Worm (Caenorhabditis elegans) whole organism, young adult: ENCODE data around the gene mans-4.
A peak's percentile ranks its signal among the peaks of the same experiment; 100 is the strongest.

Experiments
- B0336.3 ChIP-seq: fragments of 200-800 bp; sonication (Bioruptor generic); IDR thresholded peaks from 2 replicates; pipeline ENCODE4 v1.3.6; 2022; ENCODE audit warnings: missing genetic modification characterization, missing compliant biosample characterization
- C17E4.6 ChIP-seq: fragments of 200-800 bp; sonication (Bioruptor generic); IDR thresholded peaks from 2 replicates; pipeline ENCODE4 v1.3.6; 2022; ENCODE audit warnings: missing genetic modification reagents, missing genetic modification characterization, missing compliant biosample characterization
- F39B2.1 ChIP-seq: fragments of 200-800 bp; sonication (Bioruptor generic); IDR thresholded peaks from 2 replicates; pipeline ENCODE4 v1.3.6; 2022; ENCODE audit warnings: missing genetic modification reagents, missing genetic modification characterization, missing compliant biosample characterization
- F55B11.4 ChIP-seq: sonication (generic microtip); optimal IDR thresholded peaks from 2 replicates; lab custom pipeline; 2016; ENCODE audit warnings: missing compliant biosample characterization, missing genetic modification characterization, borderline replicate concordance; ENCODE audit not compliant: insufficient read depth
- T07F8.4 ChIP-seq: sonication (generic microtip); optimal IDR thresholded peaks from 2 replicates; lab custom pipeline; 2016; ENCODE audit warnings: mild to moderate bottlenecking, missing genetic modification characterization, moderate library complexity, missing compliant biosample characterization
- Y53G8AR.9 ChIP-seq: fragments of 200-800 bp; sonication (Bioruptor generic); conservative IDR thresholded peaks from 2 replicates; pipeline ENCODE4 v1.3.6; 2022; ENCODE audit warnings: missing genetic modification reagents, missing genetic modification characterization, missing compliant biosample characterization
- Y56A3A.18 ChIP-seq: fragments of 200-800 bp; sonication (Bioruptor generic); IDR thresholded peaks from 2 replicates; pipeline ENCODE4 v1.3.6; 2022; ENCODE audit warnings: missing genetic modification reagents, missing genetic modification characterization, missing compliant biosample characterization
- aptf-2 ChIP-seq: fragments of 200-800 bp; sonication (Bioruptor generic); conservative IDR thresholded peaks from 2 replicates; pipeline ENCODE4 v1.3.6; 2022; ENCODE audit warnings: missing genetic modification reagents, missing genetic modification characterization, missing compliant biosample characterization
- atf-7 ChIP-seq: sonication (generic microtip); optimal IDR thresholded peaks from 2 replicates; lab custom pipeline; 2017; ENCODE audit warnings: mild to moderate bottlenecking, missing genetic modification characterization, missing compliant biosample characterization
- bed-2 ChIP-seq: fragments of 200-800 bp; sonication (Bioruptor generic); IDR thresholded peaks from 2 replicates; pipeline ENCODE4 v1.3.6; 2022; ENCODE audit warnings: missing genetic modification reagents, missing genetic modification characterization, missing compliant biosample characterization
- ccch-3 ChIP-seq: fragments of 200-800 bp; sonication (Bioruptor generic); optimal IDR thresholded peaks from 2 replicates; lab custom pipeline; 2018; ENCODE audit warnings: mild to moderate bottlenecking, missing genetic modification characterization, missing compliant biosample characterization
- ceh-27 ChIP-seq: fragments of 200-800 bp; sonication (Bioruptor generic); optimal IDR thresholded peaks from 2 replicates; lab custom pipeline; 2018; ENCODE audit warnings: mild to moderate bottlenecking, missing genetic modification characterization, moderate library complexity, missing compliant biosample characterization
- ceh-91 ChIP-seq: fragments of 200-800 bp; sonication (Bioruptor generic); IDR thresholded peaks from 2 replicates; pipeline ENCODE4 v1.3.6; 2022; ENCODE audit warnings: missing genetic modification reagents, missing genetic modification characterization, missing compliant biosample characterization
- chd-7 ChIP-seq: sonication (generic microtip); optimal IDR thresholded peaks from 2 replicates; lab custom pipeline; 2016; ENCODE audit warnings: mild to moderate bottlenecking, missing genetic modification characterization, moderate library complexity, missing compliant biosample characterization
- dpl-1 ChIP-seq: fragments of 150-350 bp; optimal IDR thresholded peaks from 2 replicates; lab custom pipeline; 2014; ENCODE audit warnings: missing biosample characterization, missing genetic modification reagents, missing genetic modification characterization
- egrh-3 ChIP-seq: fragments of 200-800 bp; sonication (Bioruptor generic); IDR thresholded peaks from 2 replicates; pipeline ENCODE4 v1.3.6; 2022; ENCODE audit warnings: missing genetic modification reagents, missing genetic modification characterization, missing compliant biosample characterization
- fkh-3 ChIP-seq: sonication (generic microtip); optimal IDR thresholded peaks from 2 replicates; lab custom pipeline; 2016; ENCODE audit warnings: mild to moderate bottlenecking, missing genetic modification characterization, missing compliant biosample characterization
- gei-17 ChIP-seq: fragments of 200-800 bp; sonication (Bioruptor generic); optimal IDR thresholded peaks from 2 replicates; lab custom pipeline; 2018; ENCODE audit warnings: mild to moderate bottlenecking, missing genetic modification characterization, missing compliant biosample characterization
- hlh-12 ChIP-seq: sonication (generic microtip); optimal IDR thresholded peaks from 2 replicates; lab custom pipeline; 2016; ENCODE audit warnings: missing genetic modification characterization, missing compliant biosample characterization
- hlh-26 ChIP-seq: fragments of 200-800 bp; sonication (Bioruptor generic); conservative IDR thresholded peaks from 2 replicates; pipeline ENCODE4 v1.3.6; 2022; ENCODE audit warnings: missing genetic modification reagents, missing genetic modification characterization, missing compliant biosample characterization
- hmg-20 ChIP-seq: fragments of 200-800 bp; sonication (Bioruptor generic); IDR thresholded peaks from 2 replicates; pipeline ENCODE4 v1.3.6; 2022; ENCODE audit warnings: missing genetic modification reagents, missing genetic modification characterization, missing compliant biosample characterization
- hsf-1 ChIP-seq: fragments of 200-800 bp; sonication (Bioruptor generic); IDR thresholded peaks from 2 replicates; pipeline ENCODE4 v1.3.6; 2022; ENCODE audit warnings: missing genetic modification reagents, missing genetic modification characterization, missing compliant biosample characterization
- lin-26 ChIP-seq: fragments of 200-800 bp; sonication (Bioruptor generic); IDR thresholded peaks from 2 replicates; pipeline ENCODE4 v1.3.6; 2022; ENCODE audit warnings: missing genetic modification reagents, missing genetic modification characterization, missing compliant biosample characterization
- lsy-27 ChIP-seq: sonication (generic microtip); optimal IDR thresholded peaks from 2 replicates; lab custom pipeline; 2017; ENCODE audit warnings: missing genetic modification characterization, mild to moderate bottlenecking, missing compliant biosample characterization, antibody characterized with exemption, missing genotype, borderline replicate concordance; ENCODE audit not compliant: insufficient read depth
- nfyb-1 ChIP-seq: fragments of 200-800 bp; sonication (Bioruptor generic); IDR thresholded peaks from 2 replicates; pipeline ENCODE4 v1.3.6; 2022; ENCODE audit warnings: missing genetic modification reagents, missing genetic modification characterization, missing compliant biosample characterization
- nhr-80 ChIP-seq: sonication (generic microtip); optimal IDR thresholded peaks from 2 replicates; lab custom pipeline; 2016; ENCODE audit warnings: missing genetic modification characterization, missing compliant biosample characterization
- pbrm-1 ChIP-seq: fragments of 200-800 bp; sonication (Bioruptor generic); IDR thresholded peaks from 2 replicates; pipeline ENCODE4 v1.3.6; 2022; ENCODE audit warnings: missing genetic modification reagents, missing genetic modification characterization, missing compliant biosample characterization
- rpc-1 ChIP-seq, 2 experiments: fragments of 150-350 bp in 1 of 2; sonication (generic microtip) in 1 of 2; optimal IDR thresholded peaks; 2 replicates each; lab custom pipeline; 2014 to 2018; ENCODE audit warnings: missing biosample characterization in 1 of 2, missing genetic modification characterization in 1 of 2, missing genetic modification reagents in 1 of 2, missing genotype in 1 of 2
- snpc-1.1 ChIP-seq: sonication (generic microtip); optimal IDR thresholded peaks from 2 replicates; lab custom pipeline; 2017; ENCODE audit warnings: missing genetic modification characterization, mild to moderate bottlenecking, missing compliant biosample characterization, antibody characterized with exemption, moderate library complexity, missing genotype, missing genetic modification reagents; ENCODE audit not compliant: insufficient read depth
- snpc-4 ChIP-seq, 5 experiments: fragments of 150-350 bp in 1 of 5; sonication (generic microtip) in 4 of 5; optimal IDR thresholded peaks; 2 replicates each; lab custom pipeline; 2014 to 2018; ENCODE audit warnings: missing genetic modification characterization in 5 of 5, missing biosample characterization in 3 of 5, antibody characterized with exemption in 2 of 5, mild to moderate bottlenecking in 2 of 5, missing compliant biosample characterization in 2 of 5, missing genotype in 2 of 5, moderate library complexity in 2 of 5, missing genetic modification reagents in 1 of 5
- somi-1 ChIP-seq: fragments of 200-800 bp; sonication (Bioruptor generic); optimal IDR thresholded peaks from 2 replicates; lab custom pipeline; 2018; ENCODE audit warnings: mild to moderate bottlenecking, missing genetic modification characterization, missing compliant biosample characterization
- zfh-2 ChIP-seq: fragments of 200-800 bp; sonication (Bioruptor generic); conservative IDR thresholded peaks from 2 replicates; pipeline ENCODE4 v1.3.6; 2022; ENCODE audit warnings: missing genetic modification reagents, missing genetic modification characterization, missing compliant biosample characterization
- zim-3 ChIP-seq: sonication (generic microtip); optimal IDR thresholded peaks from 2 replicates; lab custom pipeline; 2017; ENCODE audit warnings: mild to moderate bottlenecking, missing genetic modification characterization, moderate library complexity, missing compliant biosample characterization
- ztf-18 ChIP-seq: sonication (generic microtip); optimal IDR thresholded peaks from 2 replicates; lab custom pipeline; 2016; ENCODE audit warnings: missing genotype, mild to moderate bottlenecking, missing genetic modification characterization, missing compliant biosample characterization

mans-4 gene

ce11 chrIV:9117700-9118099, 39.3 kb upstream of the mans-4 start:
- no peak for TF ChIP-seq Y53G8AR.9 (GFP tag; lab: Robert Waterston, UW)
- no peak for TF ChIP-seq ztf-18 (tag; lab: Kevin White, UChicago)
- TF ChIP-seq Y56A3A.18 = no peak
- no peak for TF ChIP-seq hlh-26
- no peak for TF ChIP-seq pbrm-1 (GFP tag; lab: Robert Waterston, UW)
- TF ChIP-seq hlh-12 (tag; lab: Kevin White, UChicago) = no peak
- no peak for TF ChIP-seq zfh-2 (GFP tag; lab: Robert Waterston, UW)
- TF ChIP-seq snpc-4 (GFP tag; optimal IDR thresholded peaks at IDR 0.05; lab: Kevin White, UChicago) = no peak
- TF ChIP-seq snpc-4 (tag; optimal IDR thresholded peaks at IDR 0.05; lab: Kevin White, UChicago) = no peak
- no peak for TF ChIP-seq dpl-1 (GFP tag; lab: Kevin White, UChicago)
- no peak for TF ChIP-seq aptf-2 (GFP tag; lab: Robert Waterston, UW)
- TF ChIP-seq somi-1 (GFP tag; lab: Kevin White, UChicago) = no peak
- no peak for TF ChIP-seq nfyb-1 (GFP tag; lab: Robert Waterston, UW)
- TF ChIP-seq lin-26 (GFP tag; lab: Robert Waterston, UW) = no peak
- TF ChIP-seq zim-3 (tag; lab: Kevin White, UChicago) = no peak

DNA sequence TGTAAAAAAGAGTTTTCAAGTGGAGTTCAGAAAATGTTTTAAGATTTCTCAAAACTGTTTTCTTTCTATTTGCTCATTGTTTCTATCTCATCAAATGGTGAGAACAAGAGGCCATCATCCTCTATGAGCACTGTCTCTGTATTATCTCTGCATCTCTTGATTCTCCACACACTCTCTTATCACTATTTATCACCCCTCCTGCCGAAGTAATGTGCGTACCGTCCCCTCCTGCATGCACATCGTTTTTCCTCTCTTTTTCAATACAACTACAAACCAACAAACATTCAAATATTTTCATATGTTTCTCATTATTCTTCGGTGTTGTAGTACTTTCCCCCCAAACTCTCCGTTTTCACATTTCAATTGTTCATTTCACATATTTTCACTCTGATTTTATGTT, 38.1 kb upstream of the mans-4 start:
- TF ChIP-seq nhr-80 (tag; lab: Kevin White, UChicago) (peak; percentile 71), ceh-91 (GFP tag; lab: Robert Waterston, UW) (no peak)

ce11 chrIV:9114078-9114477, 35.7 kb upstream of the mans-4 start:
- no peak for TF ChIP-seq rpc-1 (optimal IDR thresholded peaks at IDR 0.05; lab: Kevin White, UChicago)
- no peak for TF ChIP-seq rpc-1 (tag; optimal IDR thresholded peaks at IDR 0.05; lab: Kevin White, UChicago)
- no peak for TF ChIP-seq B0336.3 (GFP tag; lab: Robert Waterston, UW)
- no peak for TF ChIP-seq egrh-3 (GFP tag; lab: Robert Waterston, UW)
- no peak for TF ChIP-seq pbrm-1 (GFP tag; lab: Robert Waterston, UW)
- no peak for TF ChIP-seq gei-17 (GFP tag; lab: Kevin White, UChicago)
- no peak for TF ChIP-seq bed-2 (GFP tag; lab: Robert Waterston, UW)
- TF ChIP-seq fkh-3 (tag; lab: Kevin White, UChicago) = no peak
- TF ChIP-seq hsf-1 (GFP tag; lab: Robert Waterston, UW) = no peak
- no peak for TF ChIP-seq ceh-27 (GFP tag; lab: Kevin White, UChicago)
- TF ChIP-seq snpc-1.1 (tag; lab: Kevin White, UChicago) = no peak
- TF ChIP-seq ccch-3 (GFP tag; lab: Kevin White, UChicago) = no peak
- TF ChIP-seq atf-7 (tag; lab: Kevin White, UChicago) = no peak
- no peak for TF ChIP-seq F39B2.1
- TF ChIP-seq hmg-20 (GFP tag; lab: Robert Waterston, UW) = no peak
- TF ChIP-seq hlh-12 (tag; lab: Kevin White, UChicago) = no peak
- no peak for TF ChIP-seq C17E4.6 (GFP tag; lab: Robert Waterston, UW)
- TF ChIP-seq lsy-27 (tag; lab: Kevin White, UChicago) = no peak
- TF ChIP-seq chd-7 = no peak
- no peak for TF ChIP-seq T07F8.4 (tag; lab: Kevin White, UChicago)
- no peak for TF ChIP-seq F55B11.4 (tag; lab: Kevin White, UChicago)
